Fruit fly (Drosophila melanogaster): ENCODE results near the gene SmB.

DNA sequence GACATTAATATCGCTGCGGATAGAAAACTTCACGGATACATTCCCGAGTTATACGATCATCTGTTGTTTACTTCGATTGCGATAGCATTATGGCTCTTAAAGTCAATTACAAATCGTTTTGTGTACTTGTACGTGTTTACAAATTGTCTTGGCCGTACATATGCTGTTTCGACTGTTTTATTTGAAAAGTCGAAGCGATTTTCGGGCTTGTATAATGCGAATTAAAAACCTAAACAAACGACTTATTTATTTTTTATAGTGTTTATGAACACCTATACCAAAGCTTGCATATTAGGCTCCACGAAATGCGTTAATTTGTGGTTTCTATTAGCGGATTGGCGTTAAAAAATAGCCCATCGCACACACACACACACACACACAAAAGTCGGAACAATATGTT is 45.8 kb upstream of the SmB start:
- TF ChIP-seq Myc (optimal IDR thresholded peaks at IDR 0.05) (no peak), h (optimal IDR thresholded peaks at IDR 0.05) (no peak), psq (optimal IDR thresholded peaks at IDR 0.05) (no peak), insv (optimal IDR thresholded peaks at IDR 0.05) (no peak)

All from Kc167 (cell line).